Worm (Caenorhabditis elegans): ENCODE data around the gene D1025.10.

DNA sequence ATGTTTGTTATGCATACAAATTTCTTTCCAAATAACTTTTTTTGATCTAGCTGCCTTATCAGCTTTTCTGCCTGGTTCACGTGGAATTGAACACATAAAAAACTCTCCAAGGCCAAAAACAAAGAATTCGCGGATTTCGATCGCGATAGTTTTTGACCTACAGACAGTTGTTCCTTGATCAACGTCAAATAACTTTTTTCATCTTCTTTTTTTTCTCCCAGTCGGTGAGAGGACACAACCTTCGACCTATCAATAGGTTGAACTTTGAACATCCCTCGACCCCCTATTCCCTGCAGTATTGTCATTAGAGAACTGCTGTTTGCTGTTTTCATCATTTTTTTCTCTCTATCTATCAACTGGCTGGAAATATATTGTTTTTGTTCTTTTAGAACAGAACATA is 47.2 kb downstream of the D1025.10 start:
- TF ChIP-seq ama-1 (optimal IDR thresholded peaks at IDR 0.05), result no peak
- TF ChIP-seq B0310.2 (tag; optimal IDR thresholded peaks at IDR 0.05), result no peak
- no peak for TF ChIP-seq ceh-13 (GFP tag; optimal IDR thresholded peaks at IDR 0.05)
- no peak for TF ChIP-seq tra-4 (tag; optimal IDR thresholded peaks at IDR 0.05)
- TF ChIP-seq hnd-1 (tag; optimal IDR thresholded peaks at IDR 0.05), result no peak
- TF ChIP-seq scrt-1 (GFP tag; IDR thresholded peaks at IDR 0.05), result no peak
- no peak for TF ChIP-seq pes-1 (GFP tag; IDR thresholded peaks at IDR 0.05)
- no peak for TF ChIP-seq ets-7 (tag; optimal IDR thresholded peaks at IDR 0.05)
- no peak for TF ChIP-seq aly-1 (tag; optimal IDR thresholded peaks at IDR 0.05)
- no peak for TF ChIP-seq flt-1 (GFP tag; IDR thresholded peaks at IDR 0.05)
- TF ChIP-seq tbx-37 (GFP tag; conservative IDR thresholded peaks at IDR 0.05), result no peak
- TF ChIP-seq F13C5.2 (tag; optimal IDR thresholded peaks at IDR 0.05), result no peak
- TF ChIP-seq sea-1 (GFP tag; conservative IDR thresholded peaks at IDR 0.05), result no peak
- TF ChIP-seq ceh-36 (tag; optimal IDR thresholded peaks at IDR 0.05), result no peak
